Fruit fly (Drosophila melanogaster) whole organism, embryonic: Measurements from ENCODE around the gene mei-218.

ENCODE experiments used
- Blimp-1 ChIP-seq: fragments of 200-800 bp; sonication (Bioruptor generic); optimal IDR thresholded peaks from 3 replicates; lab custom pipeline; 2018; ENCODE audit warnings: missing biosample characterization, missing genetic modification characterization, mild to moderate bottlenecking, moderate library complexity, missing genetic modification reagents
- CG1024 ChIP-seq: fragments of 200-800 bp; sonication (Bioruptor generic); IDR thresholded peaks from 2 replicates; pipeline ENCODE4 v1.3.6; 2022; ENCODE audit warnings: missing biosample characterization, missing genetic modification characterization
- CG10431 ChIP-seq: fragments of 200-800 bp; sonication (Bioruptor generic); optimal IDR thresholded peaks from 3 replicates; lab custom pipeline; 2018; ENCODE audit warnings: missing biosample characterization, mild to moderate bottlenecking, missing genetic modification characterization
- CG11696 ChIP-seq: fragments of 200-800 bp; sonication (Bioruptor generic); IDR thresholded peaks from 2 replicates; pipeline ENCODE4 v1.3.6; 2022; ENCODE audit warnings: missing biosample characterization, missing genetic modification characterization
- CG12769 ChIP-seq: fragments of 200-800 bp; sonication (Bioruptor generic); optimal IDR thresholded peaks from 2 replicates; lab custom pipeline; 2019; ENCODE audit warnings: missing biosample characterization, mild to moderate bottlenecking, missing genetic modification characterization, moderate library complexity
- CG13296 ChIP-seq: fragments of 200-800 bp; sonication (Bioruptor generic); optimal IDR thresholded peaks from 3 replicates; lab custom pipeline; 2018; ENCODE audit warnings: missing biosample characterization, mild to moderate bottlenecking, missing genetic modification characterization
- CG13775 ChIP-seq: fragments of 200-800 bp; sonication (Bioruptor generic); optimal IDR thresholded peaks from 3 replicates; lab custom pipeline; 2017; ENCODE audit warnings: missing biosample characterization, mild to moderate bottlenecking, missing genetic modification characterization
- CG14710 ChIP-seq: fragments of 200-800 bp; sonication (Bioruptor generic); optimal IDR thresholded peaks from 3 replicates; lab custom pipeline; 2019; ENCODE audit warnings: missing biosample characterization, mild to moderate bottlenecking, missing genetic modification characterization, moderate library complexity
- CG15073 ChIP-seq: fragments of 200-800 bp; sonication (Bioruptor generic); optimal IDR thresholded peaks from 2 replicates; lab custom pipeline; 2016; ENCODE audit warnings: missing biosample characterization, missing genetic modification characterization
- CG17186 ChIP-seq: fragments of 200-800 bp; sonication (Bioruptor generic); optimal IDR thresholded peaks from 3 replicates; lab custom pipeline; 2017; ENCODE audit warnings: missing biosample characterization, missing genetic modification reagents, missing genetic modification characterization
- CG17612 ChIP-seq: fragments of 200-800 bp; sonication (Bioruptor generic); IDR thresholded peaks from 2 replicates; pipeline ENCODE4 v1.3.6; 2022; ENCODE audit warnings: missing biosample characterization, missing genetic modification characterization
- CG18011 ChIP-seq: fragments of 200-800 bp; sonication (Bioruptor generic); optimal IDR thresholded peaks from 2 replicates; lab custom pipeline; 2017; ENCODE audit warnings: missing biosample characterization, missing genetic modification characterization, mild to moderate bottlenecking, moderate library complexity, missing genotype
- CG18262 ChIP-seq: fragments of 200-800 bp; optimal IDR thresholded peaks from 3 replicates; lab custom pipeline; 2019; ENCODE audit warnings: missing biosample characterization, mild to moderate bottlenecking, missing genetic modification characterization, moderate library complexity
- CG2116 ChIP-seq: fragments of 200-800 bp; sonication (Bioruptor generic); optimal IDR thresholded peaks from 3 replicates; lab custom pipeline; 2018; ENCODE audit warnings: missing biosample characterization, mild to moderate bottlenecking, missing genetic modification characterization
- CG2678 ChIP-seq: fragments of 200-800 bp; sonication (Bioruptor generic); optimal IDR thresholded peaks from 3 replicates; lab custom pipeline; 2019; ENCODE audit warnings: missing biosample characterization, mild to moderate bottlenecking, missing genetic modification characterization, moderate library complexity
- CG2712 ChIP-seq: fragments of 200-800 bp; optimal IDR thresholded peaks from 3 replicates; lab custom pipeline; 2019; ENCODE audit warnings: missing biosample characterization, mild to moderate bottlenecking, missing genetic modification characterization, moderate library complexity
- CG31224 ChIP-seq: fragments of 200-800 bp; sonication (Bioruptor generic); IDR thresholded peaks from 2 replicates; pipeline ENCODE4 v1.3.6; 2022; ENCODE audit warnings: missing biosample characterization, missing genetic modification characterization
- CG32532 ChIP-seq: fragments of 200-800 bp; sonication (Bioruptor generic); IDR thresholded peaks from 2 replicates; pipeline ENCODE4 v1.3.6; 2022; ENCODE audit warnings: missing biosample characterization, missing genetic modification characterization
- CG4328 ChIP-seq: fragments of 200-800 bp; sonication (Bioruptor generic); optimal IDR thresholded peaks from 3 replicates; lab custom pipeline; 2017; ENCODE audit warnings: missing biosample characterization, missing genetic modification reagents, missing genetic modification characterization
- CG5180 ChIP-seq: fragments of 200-800 bp; sonication (Bioruptor generic); optimal IDR thresholded peaks from 3 replicates; lab custom pipeline; 2017; ENCODE audit warnings: missing biosample characterization, missing genetic modification characterization, mild to moderate bottlenecking, moderate library complexity, missing genetic modification reagents
- CG6272 ChIP-seq: fragments of 200-800 bp; sonication (Bioruptor generic); IDR thresholded peaks from 2 replicates; pipeline ENCODE4 v1.3.6; 2022; ENCODE audit warnings: missing biosample characterization, missing genetic modification characterization
- CG7786 ChIP-seq: fragments of 200-800 bp; sonication (Bioruptor generic); optimal IDR thresholded peaks from 2 replicates; lab custom pipeline; 2016; ENCODE audit warnings: missing biosample characterization, missing genetic modification characterization
- CG9727 ChIP-seq: fragments of 200-800 bp; sonication (Bioruptor generic); optimal IDR thresholded peaks from 3 replicates; lab custom pipeline; 2017; ENCODE audit warnings: missing biosample characterization, mild to moderate bottlenecking, missing genetic modification characterization
- CkIIα-i1 ChIP-seq: fragments of 200-800 bp; sonication (Bioruptor generic); IDR thresholded peaks from 2 replicates; pipeline ENCODE4 v1.3.6; 2022; ENCODE audit warnings: missing biosample characterization, missing genetic modification characterization
- D ChIP-seq, 2 experiments: fragments of 200-800 bp in 1 of 2; fragments of >200 bp in 1 of 2; sonication (Bioruptor generic) in 1 of 2; optimal IDR thresholded peaks; 2 replicates in 1 of 2; 3 replicates in 1 of 2; lab custom pipeline; 2017; ENCODE audit warnings: mild to moderate bottlenecking in 1 of 2, missing biosample characterization in 1 of 2, missing genetic modification characterization in 1 of 2, missing genetic modification reagents in 1 of 2
- Dfd ChIP-seq, 2 experiments: fragments of >200 bp; optimal IDR thresholded peaks; 2 replicates each; lab custom pipeline; 2017; ENCODE audit warnings: missing biosample characterization in 2 of 2, missing genetic modification characterization in 2 of 2
- Dll ChIP-seq: fragments of 200-800 bp; sonication (Bioruptor generic); IDR thresholded peaks from 4 replicates; pipeline ENCODE4 v1.3.6; 2022; ENCODE audit warnings: missing biosample characterization, missing genetic modification characterization; ENCODE audit not compliant: partially characterized antibody
- Drgx ChIP-seq: fragments of 200-800 bp; sonication (Bioruptor generic); IDR thresholded peaks from 2 replicates; pipeline ENCODE4 v1.3.6; 2022; ENCODE audit warnings: missing biosample characterization, missing genetic modification characterization
- E2f2 ChIP-seq: fragments of 200-800 bp; sonication (Bioruptor generic); IDR thresholded peaks from 2 replicates; pipeline ENCODE4 v1.3.6; 2022; ENCODE audit warnings: missing biosample characterization, missing genetic modification characterization
- Elba2 ChIP-seq: fragments of 200-800 bp; sonication (Bioruptor generic); optimal IDR thresholded peaks from 3 replicates; lab custom pipeline; 2016; ENCODE audit warnings: missing biosample characterization, missing genetic modification characterization
- Hr78 ChIP-seq, 2 experiments: fragments of 200-800 bp in 1 of 2; fragments of >200 bp in 1 of 2; sonication (Bioruptor generic) in 1 of 2; optimal IDR thresholded peaks; 2 replicates each; lab custom pipeline; 2017 to 2019; ENCODE audit warnings: missing biosample characterization in 2 of 2, missing genetic modification characterization in 2 of 2, mild to moderate bottlenecking in 1 of 2, moderate library complexity in 1 of 2
- Lhr ChIP-seq: fragments of 200-800 bp; sonication (Bioruptor generic); optimal IDR thresholded peaks from 3 replicates; lab custom pipeline; 2017; ENCODE audit warnings: mild to moderate bottlenecking, missing biosample characterization, missing genetic modification reagents, missing genetic modification characterization
- Med ChIP-seq: fragments of 200-800 bp; sonication (Bioruptor generic); peaks from one replicate; lab custom pipeline; 2016; ENCODE audit warnings: missing biosample characterization, missing genetic modification characterization, mild to moderate bottlenecking, inconsistent platforms, moderate library complexity
- Vsx1 ChIP-seq: fragments of 200-800 bp; sonication (Bioruptor generic); optimal IDR thresholded peaks from 2 replicates; lab custom pipeline; 2017; ENCODE audit warnings: missing biosample characterization, mild to moderate bottlenecking, missing genetic modification characterization, missing genetic modification reagents
- Xrp1 ChIP-seq: fragments of 200-800 bp; sonication (Bioruptor generic); IDR thresholded peaks from 2 replicates; pipeline ENCODE4 v1.3.6; 2022; ENCODE audit warnings: missing biosample characterization, missing genetic modification characterization
- bowl ChIP-seq: fragments of 200-800 bp; sonication (Bioruptor generic); IDR thresholded peaks from 2 replicates; pipeline ENCODE4 v1.3.6; 2022; ENCODE audit warnings: missing biosample characterization, missing genetic modification characterization
- crp ChIP-seq, 2 experiments: fragments of 200-800 bp; sonication (Bioruptor generic); optimal IDR thresholded peaks; 2 replicates in 1 of 2; 3 replicates in 1 of 2; lab custom pipeline; 2017; ENCODE audit warnings: missing biosample characterization in 2 of 2, missing genetic modification characterization in 2 of 2, mild to moderate bottlenecking in 1 of 2, moderate library complexity in 1 of 2
- cwo ChIP-seq: fragments of 200-800 bp; sonication (Bioruptor generic); optimal IDR thresholded peaks from 3 replicates; lab custom pipeline; 2017; ENCODE audit warnings: missing biosample characterization, missing genetic modification characterization, mild to moderate bottlenecking, moderate library complexity, missing genetic modification reagents
- fd3F ChIP-seq: fragments of 200-800 bp; sonication (Bioruptor generic); optimal IDR thresholded peaks from 2 replicates; lab custom pipeline; 2018; ENCODE audit warnings: missing biosample characterization, mild to moderate bottlenecking, missing genetic modification characterization, moderate library complexity
- gem ChIP-seq: fragments of 200-800 bp; sonication (Bioruptor generic); optimal IDR thresholded peaks from 2 replicates; lab custom pipeline; 2019; ENCODE audit warnings: missing biosample characterization, mild to moderate bottlenecking, missing genetic modification characterization, moderate library complexity
- gfzf ChIP-seq: fragments of 200-800 bp; sonication (Bioruptor generic); optimal IDR thresholded peaks from 2 replicates; lab custom pipeline; 2016; ENCODE audit warnings: missing biosample characterization, mild to moderate bottlenecking, missing genetic modification characterization, moderate library complexity
- ind ChIP-seq: fragments of 200-800 bp; sonication (Bioruptor generic); optimal IDR thresholded peaks from 3 replicates; lab custom pipeline; 2016; ENCODE audit warnings: missing biosample characterization, missing genetic modification characterization
- jing ChIP-seq: fragments of 200-800 bp; sonication (Bioruptor generic); optimal IDR thresholded peaks from 2 replicates; lab custom pipeline; 2018; ENCODE audit warnings: missing biosample characterization, mild to moderate bottlenecking, missing genetic modification characterization
- maf-S ChIP-seq: fragments of 200-800 bp; sonication (Bioruptor generic); optimal IDR thresholded peaks from 2 replicates; lab custom pipeline; 2016; ENCODE audit warnings: missing biosample characterization, missing genetic modification characterization
- mirr ChIP-seq: fragments of 200-800 bp; sonication (Bioruptor generic); optimal IDR thresholded peaks from 3 replicates; lab custom pipeline; 2018; ENCODE audit warnings: missing biosample characterization, mild to moderate bottlenecking, missing genetic modification characterization
- psq ChIP-seq: fragments of 200-800 bp; sonication (Bioruptor generic); optimal IDR thresholded peaks from 2 replicates; lab custom pipeline; 2017; ENCODE audit warnings: missing biosample characterization, missing genetic modification characterization
- slbo ChIP-seq: fragments of 200-800 bp; sonication (Bioruptor generic); IDR thresholded peaks from 2 replicates; pipeline ENCODE4 v1.3.6; 2022; ENCODE audit warnings: missing biosample characterization, missing genetic modification characterization
- tll ChIP-seq, 2 experiments: fragments of 200-800 bp in 1 of 2; fragments of >200 bp in 1 of 2; sonication (Bioruptor generic) in 1 of 2; optimal IDR thresholded peaks; 2 replicates each; lab custom pipeline; 2017 to 2019; ENCODE audit warnings: missing biosample characterization in 2 of 2, missing genetic modification characterization in 2 of 2, mild to moderate bottlenecking in 1 of 2, moderate library complexity in 1 of 2
- tna ChIP-seq: fragments of 200-800 bp; sonication (Bioruptor generic); IDR thresholded peaks from 2 replicates; pipeline ENCODE4 v1.3.6; 2022; ENCODE audit warnings: missing biosample characterization, missing genetic modification characterization; ENCODE audit not compliant: partially characterized antibody

Gene mei-218

dm6 chrX:17142940-17143534 lies at the start of gene mei-218, which contains the start of gene mei-217 (continued):
- TF ChIP-seq mirr (GFP tag; lab: Kevin White, UChicago): no peak
- TF ChIP-seq E2f2 (GFP tag; lab: Robert Waterston, UW): peak; percentile 41
- TF ChIP-seq Xrp1 (GFP tag; lab: Robert Waterston, UW): peak; percentile 35; the same call in 1 of the 2 replicates
- no peak for TF ChIP-seq psq (GFP tag; lab: Kevin White, UChicago)
- no peak for TF ChIP-seq Elba2 (GFP tag; lab: Kevin White, UChicago)
- no peak for TF ChIP-seq CG18011
- TF ChIP-seq CG13775 (GFP tag; lab: Kevin White, UChicago): no peak
- TF ChIP-seq CG13296: no peak
- no peak for TF ChIP-seq CG11696 (GFP tag; lab: Robert Waterston, UW)
- TF ChIP-seq slbo (GFP tag; lab: Robert Waterston, UW): peak; percentile 61
- no peak for TF ChIP-seq bowl (GFP tag; lab: Robert Waterston, UW)
- TF ChIP-seq CG5180 (GFP tag; lab: Kevin White, UChicago): no peak
- TF ChIP-seq crp (GFP tag; optimal IDR thresholded peaks at IDR 0.05; lab: Kevin White, UChicago): no peak
- no peak for TF ChIP-seq CG15073 (GFP tag; lab: Kevin White, UChicago)
- TF ChIP-seq jing (GFP tag; lab: Kevin White, UChicago): no peak
- TF ChIP-seq tna (GFP tag; lab: Robert Waterston, UW): no peak
- no peak for TF ChIP-seq fd3F
- peak; percentile 32 for TF ChIP-seq CG18262
- 0 out of 2 replicates have a peak, but pooled peaks have one; percentile 17 for TF ChIP-seq CG32532 (GFP tag; lab: Robert Waterston, UW)
- no peak for TF ChIP-seq Vsx1 (GFP tag; lab: Kevin White, UChicago)
- no peak for TF ChIP-seq CG17612 (GFP tag; lab: Robert Waterston, UW)
- no peak for TF ChIP-seq CG2678 (tag; lab: Kevin White, UChicago)
- TF ChIP-seq CG10431 (GFP tag; lab: Kevin White, UChicago): no peak
- no peak for TF ChIP-seq CG9727 (GFP tag; lab: Kevin White, UChicago)
- TF ChIP-seq CG6272: no peak
- no peak for TF ChIP-seq CG7786 (GFP tag; lab: Kevin White, UChicago)
- TF ChIP-seq Med (GFP tag; lab: Kevin White, UChicago): peak; percentile 58
- peak; percentile 27 for TF ChIP-seq gfzf (GFP tag; lab: Kevin White, UChicago)
- TF ChIP-seq maf-S (GFP tag; lab: Kevin White, UChicago): no peak
- no peak for TF ChIP-seq cwo
- TF ChIP-seq CG2712 (tag; lab: Kevin White, UChicago): no peak
- no peak for TF ChIP-seq ind (GFP tag; lab: Kevin White, UChicago)
- no peak for TF ChIP-seq tll (GFP tag; optimal IDR thresholded peaks at IDR 0.05; lab: Kevin White, UChicago)
- TF ChIP-seq CG14710 (tag; lab: Kevin White, UChicago): peak; percentile 62
- TF ChIP-seq Dfd (GFP tag; optimal IDR thresholded peaks at IDR 0.05; lab: Kevin White, UChicago): no peak
- no peak for TF ChIP-seq CG1024
- TF ChIP-seq CkIIα-i1: no peak
- peak; percentile 63 for TF ChIP-seq CG2116 (GFP tag; lab: Kevin White, UChicago)
- no peak for TF ChIP-seq gem (tag; lab: Kevin White, UChicago)
- TF ChIP-seq D (optimal IDR thresholded peaks at IDR 0.05; lab: Kevin White, UChicago): no peak
- no peak for TF ChIP-seq D (GFP tag; optimal IDR thresholded peaks at IDR 0.05; lab: Kevin White, UChicago)
- TF ChIP-seq Hr78 (GFP tag; optimal IDR thresholded peaks at IDR 0.05; lab: Kevin White, UChicago): no peak
- no peak for TF ChIP-seq Drgx
- TF ChIP-seq CG12769: no peak
- no peak for TF ChIP-seq Blimp-1
- no peak for TF ChIP-seq Lhr (GFP tag; lab: Kevin White, UChicago)
- no peak for TF ChIP-seq CG4328 (GFP tag; lab: Kevin White, UChicago)
- TF ChIP-seq CG31224 (GFP tag; lab: Robert Waterston, UW): no peak
- TF ChIP-seq Dll (GFP tag; lab: Robert Waterston, UW): peak; percentile 78
- no peak for TF ChIP-seq CG17186
